Worm (Caenorhabditis elegans): ENCODE results near the gene lag-1.

DNA sequence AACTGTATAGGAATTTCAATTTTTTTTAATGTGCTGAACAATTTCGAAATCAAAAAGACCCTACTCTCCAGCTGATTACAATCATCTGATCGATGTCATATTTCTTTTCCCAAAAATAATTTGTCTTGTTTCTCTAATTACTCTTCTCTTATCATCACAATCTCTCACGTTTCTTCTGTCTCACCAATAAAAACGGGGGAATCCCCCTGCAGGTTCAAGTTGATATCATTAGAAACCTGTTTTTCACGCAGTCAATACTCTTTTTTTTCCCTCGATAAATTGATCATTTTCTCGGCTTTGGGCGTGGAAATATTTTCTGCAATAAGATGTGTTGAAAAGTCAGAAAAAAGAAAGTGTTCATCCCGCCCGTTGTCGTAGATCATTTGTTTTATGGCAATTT is 4.6 kb downstream of the lag-1 start:
- TF ChIP-seq him-1 (tag; optimal IDR thresholded peaks at IDR 0.05) (no peak), W03F9.2 (tag; optimal IDR thresholded peaks at IDR 0.05) (no peak)
